Worm (Caenorhabditis elegans): ENCODE results near the gene fbxa-61.

- TF ChIP-seq snpc-4 (tag; optimal IDR thresholded peaks at IDR 0.05), result no peak
- TF ChIP-seq Y55F3AM.14 (GFP tag; optimal IDR thresholded peaks at IDR 0.05), result no peak
- TF ChIP-seq unc-62 (GFP tag; optimal IDR thresholded peaks at IDR 0.05), result no peak
- no peak for TF ChIP-seq dmd-4 (tag; optimal IDR thresholded peaks at IDR 0.05)
- TF ChIP-seq alr-1 (tag; optimal IDR thresholded peaks at IDR 0.05), result no peak
- TF ChIP-seq crh-2 (tag; optimal IDR thresholded peaks at IDR 0.05), result no peak
- no peak for TF ChIP-seq nhr-12 (tag; optimal IDR thresholded peaks at IDR 0.05)
- no peak for TF ChIP-seq nhr-25 (tag; optimal IDR thresholded peaks at IDR 0.05)
- no peak for TF ChIP-seq egl-27 (tag; optimal IDR thresholded peaks at IDR 0.05)
- no peak for TF ChIP-seq nhr-77 (tag; optimal IDR thresholded peaks at IDR 0.05)
- TF ChIP-seq F13H6.1 (tag; optimal IDR thresholded peaks at IDR 0.05), result no peak
These were observed 9.3 kb upstream of the fbxa-61 start for ce11 chrIII:1229510-1229909.
